Fruit fly (Drosophila melanogaster) whole organism, embryonic: ENCODE data around the gene CG9270.
A peak's percentile ranks its signal among the peaks of the same experiment; 100 is the strongest.

Experiments used
- Abd-B ChIP-seq: fragments of 200-800 bp; sonication (Bioruptor generic); optimal IDR thresholded peaks from 2 replicates; lab custom pipeline; 2018; ENCODE audit warnings: missing biosample characterization, mild to moderate bottlenecking, missing genetic modification characterization, moderate library complexity
- Atf3 ChIP-seq: fragments of 200-800 bp; sonication (Bioruptor generic); optimal IDR thresholded peaks from 3 replicates; lab custom pipeline; 2016; ENCODE audit warnings: missing biosample characterization, missing genetic modification characterization
- Atf6 ChIP-seq: fragments of 200-800 bp; sonication (Bioruptor generic); IDR thresholded peaks from 2 replicates; pipeline ENCODE4 v1.3.6; 2022; ENCODE audit warnings: missing biosample characterization, missing genetic modification characterization
- CG10565 ChIP-seq: fragments of 200-800 bp; sonication (Bioruptor generic); optimal IDR thresholded peaks from 3 replicates; lab custom pipeline; 2016; ENCODE audit warnings: missing biosample characterization, mild to moderate bottlenecking, missing genetic modification characterization
- CG10979 ChIP-seq: fragments of 200-800 bp; sonication (Bioruptor generic); optimal IDR thresholded peaks from 2 replicates; lab custom pipeline; 2018; ENCODE audit warnings: missing biosample characterization, mild to moderate bottlenecking, missing genetic modification characterization, moderate library complexity
- CG12104 ChIP-seq: fragments of 200-800 bp; sonication (Bioruptor generic); optimal IDR thresholded peaks from 3 replicates; lab custom pipeline; 2016; ENCODE audit warnings: missing biosample characterization, missing genetic modification characterization
- CG12236 ChIP-seq: fragments of 200-800 bp; sonication (Bioruptor generic); optimal IDR thresholded peaks from 2 replicates; lab custom pipeline; 2016; ENCODE audit warnings: missing biosample characterization, missing genetic modification characterization
- CG15514 ChIP-seq: fragments of 200-800 bp; sonication (Bioruptor generic); optimal IDR thresholded peaks from 3 replicates; lab custom pipeline; 2017; ENCODE audit warnings: missing biosample characterization, missing genetic modification characterization, mild to moderate bottlenecking, moderate library complexity, missing genetic modification reagents
- CG18262 ChIP-seq: fragments of 200-800 bp; optimal IDR thresholded peaks from 3 replicates; lab custom pipeline; 2019; ENCODE audit warnings: missing biosample characterization, mild to moderate bottlenecking, missing genetic modification characterization, moderate library complexity
- CG2875 ChIP-seq: fragments of 200-800 bp; sonication (Bioruptor generic); optimal IDR thresholded peaks from 2 replicates; lab custom pipeline; 2017; ENCODE audit warnings: missing biosample characterization, mild to moderate bottlenecking, missing genetic modification characterization, missing genetic modification reagents
- CG30020 ChIP-seq: fragments of 200-800 bp; optimal IDR thresholded peaks from 2 replicates; lab custom pipeline; 2019; ENCODE audit warnings: missing biosample characterization, mild to moderate bottlenecking, missing genetic modification characterization, moderate library complexity
- CG31441 ChIP-seq: fragments of 200-800 bp; sonication (Bioruptor generic); IDR thresholded peaks from 2 replicates; pipeline ENCODE4 v1.3.6; 2022; ENCODE audit warnings: missing biosample characterization, missing genetic modification characterization
- CG4617 ChIP-seq: fragments of 200-800 bp; sonication (Bioruptor generic); optimal IDR thresholded peaks from 3 replicates; lab custom pipeline; 2016; ENCODE audit warnings: missing biosample characterization, missing genetic modification characterization, borderline replicate concordance
- CG5245 ChIP-seq: fragments of 200-800 bp; sonication (Bioruptor generic); optimal IDR thresholded peaks from 3 replicates; lab custom pipeline; 2016; ENCODE audit warnings: missing biosample characterization, missing genetic modification characterization
- CG6791 ChIP-seq: fragments of 200-800 bp; sonication (Bioruptor generic); IDR thresholded peaks from 3 replicates; pipeline ENCODE4 v1.3.6; 2022; ENCODE audit warnings: missing biosample characterization, missing genetic modification characterization; ENCODE audit not compliant: partially characterized antibody
- CG6813 ChIP-seq: fragments of 200-800 bp; sonication (Bioruptor generic); optimal IDR thresholded peaks from 2 replicates; lab custom pipeline; 2017; ENCODE audit warnings: missing biosample characterization, missing genetic modification characterization, mild to moderate bottlenecking, moderate library complexity, missing genetic modification reagents
- CG7556 ChIP-seq: fragments of 200-800 bp; sonication (Bioruptor generic); optimal IDR thresholded peaks from 2 replicates; lab custom pipeline; 2017; ENCODE audit warnings: missing biosample characterization, mild to moderate bottlenecking, missing genetic modification characterization
- CG7839 ChIP-seq: fragments of 200-800 bp; sonication (Bioruptor generic); optimal IDR thresholded peaks from 3 replicates; lab custom pipeline; 2018; ENCODE audit warnings: missing biosample characterization, mild to moderate bottlenecking, missing genetic modification characterization, moderate library complexity
- CG8359 ChIP-seq: fragments of 200-800 bp; sonication (Bioruptor generic); optimal IDR thresholded peaks from 2 replicates; lab custom pipeline; 2017; ENCODE audit warnings: missing biosample characterization, mild to moderate bottlenecking, missing genetic modification characterization, borderline replicate concordance
- CG8478 ChIP-seq: fragments of >200 bp; optimal IDR thresholded peaks from 2 replicates; lab custom pipeline; 2018
- CkIIα-i1 ChIP-seq: fragments of 200-800 bp; sonication (Bioruptor generic); IDR thresholded peaks from 2 replicates; pipeline ENCODE4 v1.3.6; 2022; ENCODE audit warnings: missing biosample characterization, missing genetic modification characterization
- Deaf1 ChIP-seq: fragments of 200-800 bp; optimal IDR thresholded peaks from 3 replicates; lab custom pipeline; 2019; ENCODE audit warnings: missing biosample characterization, mild to moderate bottlenecking, missing genetic modification characterization, moderate library complexity
- Dll ChIP-seq: fragments of 200-800 bp; sonication (Bioruptor generic); IDR thresholded peaks from 4 replicates; pipeline ENCODE4 v1.3.6; 2022; ENCODE audit warnings: missing biosample characterization, missing genetic modification characterization; ENCODE audit not compliant: partially characterized antibody
- H15 ChIP-seq: fragments of 200-800 bp; sonication (Bioruptor generic); IDR thresholded peaks from 3 replicates; pipeline ENCODE4 v1.3.6; 2022; ENCODE audit warnings: missing biosample characterization, missing genetic modification characterization
- HLHmδ ChIP-seq: fragments of 200-800 bp; sonication (Bioruptor generic); optimal IDR thresholded peaks from 2 replicates; lab custom pipeline; 2018; ENCODE audit warnings: missing biosample characterization, mild to moderate bottlenecking, missing genetic modification characterization, moderate library complexity
- Jarid2 ChIP-seq: fragments of 200-800 bp; sonication (Bioruptor generic); optimal IDR thresholded peaks from 3 replicates; lab custom pipeline; 2017; ENCODE audit warnings: mild to moderate bottlenecking, missing biosample characterization, missing genetic modification reagents, missing genetic modification characterization
- MTF-1 ChIP-seq: fragments of 200-800 bp; sonication (Bioruptor generic); optimal IDR thresholded peaks from 2 replicates; lab custom pipeline; 2018; ENCODE audit warnings: missing biosample characterization, mild to moderate bottlenecking, missing genetic modification characterization, borderline replicate concordance
- Mes4 ChIP-seq: fragments of 200-800 bp; sonication (Bioruptor generic); optimal IDR thresholded peaks from 2 replicates; lab custom pipeline; 2016; ENCODE audit warnings: missing biosample characterization, missing genetic modification characterization
- NfI ChIP-seq: fragments of 200-800 bp; sonication (Bioruptor generic); optimal IDR thresholded peaks from 3 replicates; lab custom pipeline; 2018; ENCODE audit warnings: missing biosample characterization, mild to moderate bottlenecking, missing genetic modification characterization, moderate library complexity
- Rfx ChIP-seq: fragments of 200-800 bp; sonication (Bioruptor generic); IDR thresholded peaks from 2 replicates; pipeline ENCODE4 v1.3.6; 2022; ENCODE audit warnings: missing biosample characterization, missing genetic modification characterization
- Sry-δ ChIP-seq: fragments of 200-800 bp; sonication (Bioruptor generic); optimal IDR thresholded peaks from 2 replicates; lab custom pipeline; 2016; ENCODE audit warnings: missing biosample characterization, missing genetic modification characterization
- Trl ChIP-seq, 3 experiments: fragments of >200 bp in 2 of 3; fragments of 200-800 bp in 1 of 3; sonication (Bioruptor generic) in 1 of 3; optimal IDR thresholded peaks; 2 replicates in 1 of 3; 3 replicates in 2 of 3; lab custom pipeline; 2016 to 2017; ENCODE audit warnings: missing biosample characterization in 1 of 3, missing genetic modification characterization in 1 of 3
- al ChIP-seq: fragments of 200-800 bp; sonication (Bioruptor generic); IDR thresholded peaks from 2 replicates; pipeline ENCODE4 v1.3.6; 2022; ENCODE audit warnings: missing biosample characterization, missing genetic modification characterization
- az2 ChIP-seq: fragments of 200-800 bp; sonication (Bioruptor generic); optimal IDR thresholded peaks from 3 replicates; lab custom pipeline; 2016; ENCODE audit warnings: missing biosample characterization, missing genetic modification characterization
- bsh ChIP-seq, 2 experiments: fragments of 200-800 bp; sonication (Bioruptor generic); optimal IDR thresholded peaks; 2 replicates each; lab custom pipeline; 2017 to 2018; ENCODE audit warnings: mild to moderate bottlenecking in 2 of 2, missing biosample characterization in 2 of 2, missing genetic modification characterization in 2 of 2, moderate library complexity in 1 of 2
- corto ChIP-seq: fragments of 200-800 bp; sonication (Bioruptor generic); optimal IDR thresholded peaks from 2 replicates; lab custom pipeline; 2016; ENCODE audit warnings: missing biosample characterization, mild to moderate bottlenecking, missing genetic modification characterization, moderate library complexity
- disco-r ChIP-seq: fragments of 200-800 bp; sonication (Bioruptor generic); optimal IDR thresholded peaks from 2 replicates; lab custom pipeline; 2016; ENCODE audit warnings: missing biosample characterization, missing genetic modification characterization
- dpn ChIP-seq, 2 experiments: fragments of 200-800 bp; sonication (Bioruptor generic); optimal IDR thresholded peaks; 3 replicates each; lab custom pipeline; 2016; ENCODE audit warnings: missing biosample characterization in 2 of 2, missing genetic modification characterization in 2 of 2
- en ChIP-seq: fragments of 200-800 bp; sonication (Bioruptor generic); optimal IDR thresholded peaks from 2 replicates; lab custom pipeline; 2016; ENCODE audit warnings: missing biosample characterization, missing genetic modification characterization
- gro ChIP-seq: fragments of 200-800 bp; sonication (Bioruptor generic); optimal IDR thresholded peaks from 2 replicates; lab custom pipeline; 2016; ENCODE audit warnings: missing biosample characterization, missing genetic modification characterization
- jigr1 ChIP-seq: fragments of 200-800 bp; sonication (Bioruptor generic); IDR thresholded peaks from 3 replicates; pipeline ENCODE4 v1.3.6; 2022; ENCODE audit warnings: missing biosample characterization, missing genetic modification characterization
- kay ChIP-seq: fragments of 200-800 bp; sonication (Bioruptor generic); optimal IDR thresholded peaks from 2 replicates; lab custom pipeline; 2016; ENCODE audit warnings: missing biosample characterization, missing genetic modification characterization
- lmd ChIP-seq: fragments of 200-800 bp; sonication (Bioruptor generic); IDR thresholded peaks from 2 replicates; pipeline ENCODE4 v1.3.6; 2022; ENCODE audit warnings: missing biosample characterization, missing genetic modification characterization
- onecut ChIP-seq: fragments of 200-800 bp; sonication (Bioruptor generic); IDR thresholded peaks from 2 replicates; pipeline ENCODE4 v1.3.6; 2022; ENCODE audit warnings: missing biosample characterization, missing genetic modification characterization
- peb ChIP-seq: fragments of 200-800 bp; sonication (Bioruptor generic); IDR thresholded peaks from 2 replicates; pipeline ENCODE4 v1.3.6; 2022; ENCODE audit warnings: missing biosample characterization, missing genetic modification characterization
- pnt ChIP-seq: fragments of 200-800 bp; sonication (Bioruptor generic); optimal IDR thresholded peaks from 3 replicates; lab custom pipeline; 2016; ENCODE audit warnings: missing biosample characterization, missing genetic modification characterization
- sr ChIP-seq: fragments of 200-800 bp; sonication (Bioruptor generic); IDR thresholded peaks from 3 replicates; pipeline ENCODE4 v1.3.6; 2022; ENCODE audit warnings: missing biosample characterization, missing genetic modification characterization
- tin ChIP-seq: fragments of 200-800 bp; sonication (Bioruptor generic); optimal IDR thresholded peaks from 3 replicates; lab custom pipeline; 2016; ENCODE audit warnings: missing biosample characterization, missing genetic modification characterization
- vfl ChIP-seq: fragments of 200-800 bp; sonication (Bioruptor generic); optimal IDR thresholded peaks from 2 replicates; lab custom pipeline; 2016; ENCODE audit warnings: missing biosample characterization, missing genetic modification characterization
- wek ChIP-seq: fragments of 200-800 bp; sonication (Bioruptor generic); optimal IDR thresholded peaks from 3 replicates; lab custom pipeline; 2018; ENCODE audit warnings: missing biosample characterization, mild to moderate bottlenecking, missing genetic modification characterization, moderate library complexity

The CG9270 gene

DNA sequence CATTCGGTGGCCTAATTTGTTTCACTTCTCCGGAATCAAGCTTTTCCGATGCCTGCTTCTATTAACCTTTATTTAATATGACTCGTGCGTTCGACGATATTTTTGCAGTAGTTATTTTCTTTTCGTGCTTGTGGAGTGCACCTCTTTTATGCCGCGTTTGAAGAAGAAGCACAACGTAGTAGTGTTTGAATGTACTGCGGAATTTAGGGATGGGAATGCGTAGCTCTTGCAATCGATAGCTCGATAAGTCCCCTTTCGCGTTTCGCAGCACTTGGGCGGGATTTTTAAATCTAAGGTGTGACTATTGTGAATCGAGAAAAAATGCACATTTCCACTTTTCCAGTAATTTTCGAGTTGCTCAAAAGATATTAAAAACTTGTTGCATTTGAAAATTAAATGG lies 15.2 kb downstream of the CG9270 start, which contains the start of the genes CG43739 and sky (continued):
- TF ChIP-seq az2 (GFP tag; lab: Kevin White, UChicago) (no peak), dpn (GFP tag; optimal IDR thresholded peaks at IDR 0.05; lab: Kevin White, UChicago) (peak; percentile 15 to 52), CG6813 (GFP tag; lab: Kevin White, UChicago) (no peak), pnt (GFP tag; lab: Kevin White, UChicago) (no peak), CG6791 (GFP tag; lab: Robert Waterston, UW) (peak; percentile 91), lmd (GFP tag; lab: Robert Waterston, UW) (0 out of 2 replicates have a peak, but pooled peaks have one; percentile 6), wek (GFP tag; lab: Kevin White, UChicago) (no peak), tin (GFP tag; lab: Kevin White, UChicago) (peak; percentile 27), CG5245 (no peak), CG2875 (GFP tag; lab: Kevin White, UChicago) (no peak), CG7556 (GFP tag; lab: Kevin White, UChicago) (no peak), CG10565 (no peak), CkIIα-i1 (no peak), onecut (GFP tag; lab: Robert Waterston, UW) (0 out of 2 replicates have a peak, but pooled peaks have one; percentile 10), en (GFP tag; lab: Kevin White, UChicago) (no peak), Jarid2 (GFP tag; lab: Kevin White, UChicago) (no peak), CG10979 (tag; lab: Kevin White, UChicago) (peak; percentile 4), peb (GFP tag; lab: Robert Waterston, UW) (no peak), vfl (GFP tag; lab: Kevin White, UChicago) (peak; percentile 51), CG30020 (tag; lab: Kevin White, UChicago) (no peak), Abd-B (peak; percentile 10), bsh (GFP tag; optimal IDR thresholded peaks at IDR 0.05; lab: Kevin White, UChicago) (no peak), CG31441 (GFP tag; lab: Robert Waterston, UW) (no peak), CG8359 (no peak), jigr1 (GFP tag; lab: Robert Waterston, UW) (no peak), Rfx (GFP tag; lab: Robert Waterston, UW) (peak; percentile 59), CG15514 (GFP tag; lab: Kevin White, UChicago) (peak; percentile 72), Sry-δ (GFP tag; lab: Kevin White, UChicago) (peak; percentile 99), kay (GFP tag; lab: Kevin White, UChicago) (no peak), Trl (optimal IDR thresholded peaks at IDR 0.05; lab: Kevin White, UChicago) (no peak), Trl (GFP tag; optimal IDR thresholded peaks at IDR 0.05; lab: Kevin White, UChicago) (peak; percentile 52), CG18262 (no peak), sr (GFP tag; lab: Robert Waterston, UW) (no peak), HLHmδ (GFP tag; lab: Kevin White, UChicago) (no peak), Mes4 (GFP tag; lab: Kevin White, UChicago) (no peak), gro (GFP tag; lab: Kevin White, UChicago) (peak; percentile 68), corto (GFP tag; lab: Kevin White, UChicago) (no peak), H15 (GFP tag; lab: Robert Waterston, UW) (peak; percentile 23; the same call in 1 of the 3 replicates), NfI (no peak), al (0 out of 2 replicates have a peak, but pooled peaks have one; percentile 25), CG7839 (tag; lab: Kevin White, UChicago) (no peak), CG8478 (lab: Kevin White, UChicago) (no peak), Dll (peak; percentile 87), CG12236 (GFP tag; lab: Kevin White, UChicago) (no peak), Atf3 (GFP tag; lab: Kevin White, UChicago) (no peak), Atf6 (no peak), CG4617 (GFP tag; lab: Kevin White, UChicago) (peak; percentile 51), Deaf1 (peak; percentile 24), MTF-1 (no peak), CG12104 (GFP tag; lab: Kevin White, UChicago) (peak; percentile 17), disco-r (GFP tag; lab: Kevin White, UChicago) (no peak)
